Worm (Caenorhabditis elegans): ENCODE results near the gene C52E2.3.

DNA sequence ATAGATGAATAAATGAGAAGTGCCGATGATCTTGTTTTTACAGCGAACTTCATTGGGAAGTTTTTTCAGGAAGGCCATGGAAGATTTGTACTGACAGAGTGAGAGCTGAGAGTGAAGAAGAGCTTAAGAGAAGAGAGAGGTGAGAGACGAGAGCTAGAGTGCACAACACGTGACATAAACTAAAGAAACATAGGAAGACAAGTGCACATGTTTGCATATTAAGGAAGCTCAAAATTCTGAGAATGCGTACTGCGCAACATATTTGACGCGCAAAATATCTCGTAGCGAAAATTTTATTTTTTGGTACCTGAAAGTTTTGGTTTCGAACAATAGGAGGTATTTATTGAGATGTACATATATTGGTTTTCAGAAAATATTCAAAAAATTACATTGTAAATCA lies 42.8 kb upstream of the C52E2.3 start, which contains the start of gene C08F1.8:
- TF ChIP-seq attf-6 (GFP tag; IDR thresholded peaks at IDR 0.05) (no peak), tlf-1 (GFP tag; optimal IDR thresholded peaks at IDR 0.05) (no peak), efl-1 (GFP tag; optimal IDR thresholded peaks at IDR 0.05) (no peak), egrh-3 (GFP tag; IDR thresholded peaks at IDR 0.05) (no peak)

Data from whole organism, young adult.